Fruit fly (Drosophila melanogaster) whole organism, embryonic: ENCODE measurements around the gene mRpL19.

ENCODE experiments used
- Antp ChIP-seq: fragments of 200-800 bp; sonication (Bioruptor generic); optimal IDR thresholded peaks from 3 replicates; lab custom pipeline; 2016; ENCODE audit warnings: missing biosample characterization, missing genetic modification characterization
- Blimp-1 ChIP-seq: fragments of 200-800 bp; sonication (Bioruptor generic); optimal IDR thresholded peaks from 3 replicates; lab custom pipeline; 2018; ENCODE audit warnings: missing biosample characterization, missing genetic modification characterization, mild to moderate bottlenecking, moderate library complexity, missing genetic modification reagents
- CG10431 ChIP-seq: fragments of 200-800 bp; sonication (Bioruptor generic); optimal IDR thresholded peaks from 3 replicates; lab custom pipeline; 2018; ENCODE audit warnings: missing biosample characterization, mild to moderate bottlenecking, missing genetic modification characterization
- CG10654 ChIP-seq: fragments of 200-800 bp; sonication (Bioruptor generic); optimal IDR thresholded peaks from 2 replicates; lab custom pipeline; 2016; ENCODE audit warnings: missing biosample characterization, missing genetic modification characterization
- CG11504 ChIP-seq: fragments of 200-800 bp; sonication (Bioruptor generic); optimal IDR thresholded peaks from 3 replicates; lab custom pipeline; 2019; ENCODE audit warnings: missing biosample characterization, mild to moderate bottlenecking, missing genetic modification characterization, moderate library complexity
- CG11696 ChIP-seq: fragments of 200-800 bp; sonication (Bioruptor generic); IDR thresholded peaks from 2 replicates; pipeline ENCODE4 v1.3.6; 2022; ENCODE audit warnings: missing biosample characterization, missing genetic modification characterization
- CG1233 ChIP-seq: fragments of 200-800 bp; sonication (Bioruptor generic); optimal IDR thresholded peaks from 4 replicates; lab custom pipeline; 2018; ENCODE audit warnings: missing biosample characterization, mild to moderate bottlenecking, missing genetic modification characterization
- CG12942 ChIP-seq: fragments of 200-800 bp; sonication (Bioruptor generic); optimal IDR thresholded peaks from 3 replicates; lab custom pipeline; 2016; ENCODE audit warnings: missing biosample characterization, missing genetic modification characterization
- CG13287 ChIP-seq: fragments of 200-800 bp; sonication (Bioruptor generic); IDR thresholded peaks from 2 replicates; pipeline ENCODE4 v1.3.6; 2022; ENCODE audit warnings: missing biosample characterization, missing genetic modification characterization; ENCODE audit not compliant: partially characterized antibody
- CG13775 ChIP-seq: fragments of 200-800 bp; sonication (Bioruptor generic); optimal IDR thresholded peaks from 3 replicates; lab custom pipeline; 2017; ENCODE audit warnings: missing biosample characterization, mild to moderate bottlenecking, missing genetic modification characterization
- CG1529 ChIP-seq: fragments of 200-800 bp; sonication (Bioruptor generic); optimal IDR thresholded peaks from 3 replicates; lab custom pipeline; 2018; ENCODE audit warnings: missing biosample characterization, missing genetic modification characterization
- CG1602 ChIP-seq: fragments of 200-800 bp; sonication (Bioruptor generic); optimal IDR thresholded peaks from 3 replicates; lab custom pipeline; 2016; ENCODE audit warnings: missing biosample characterization, missing genetic modification characterization
- CG17328 ChIP-seq: fragments of 200-800 bp; sonication (Bioruptor generic); IDR thresholded peaks from 2 replicates; pipeline ENCODE4 v1.3.6; 2022; ENCODE audit warnings: missing biosample characterization, missing genetic modification characterization
- CG17361 ChIP-seq: fragments of 200-800 bp; sonication (Bioruptor generic); IDR thresholded peaks from 3 replicates; pipeline ENCODE4 v1.3.6; 2022; ENCODE audit warnings: missing biosample characterization, missing genetic modification characterization
- CG18476 ChIP-seq: fragments of 200-800 bp; sonication (Bioruptor generic); optimal IDR thresholded peaks from 2 replicates; lab custom pipeline; 2016; ENCODE audit warnings: missing biosample characterization, mild to moderate bottlenecking, missing genetic modification characterization
- CG2129 ChIP-seq: fragments of 200-800 bp; sonication (Bioruptor generic); IDR thresholded peaks from 2 replicates; pipeline ENCODE4 v1.3.6; 2022; ENCODE audit warnings: missing biosample characterization, missing genetic modification characterization; ENCODE audit not compliant: partially characterized antibody
- CG2712 ChIP-seq: fragments of 200-800 bp; optimal IDR thresholded peaks from 3 replicates; lab custom pipeline; 2019; ENCODE audit warnings: missing biosample characterization, mild to moderate bottlenecking, missing genetic modification characterization, moderate library complexity
- CG3281 ChIP-seq: fragments of 200-800 bp; sonication (Bioruptor generic); optimal IDR thresholded peaks from 3 replicates; lab custom pipeline; 2017; ENCODE audit warnings: missing biosample characterization, mild to moderate bottlenecking, missing genetic modification characterization
- CG4328 ChIP-seq: fragments of 200-800 bp; sonication (Bioruptor generic); optimal IDR thresholded peaks from 3 replicates; lab custom pipeline; 2017; ENCODE audit warnings: missing biosample characterization, missing genetic modification reagents, missing genetic modification characterization
- CG4707 ChIP-seq: fragments of 200-800 bp; sonication (Bioruptor generic); optimal IDR thresholded peaks from 2 replicates; lab custom pipeline; 2018; ENCODE audit warnings: missing biosample characterization, mild to moderate bottlenecking, missing genetic modification characterization, moderate library complexity
- CG6765 ChIP-seq: fragments of 200-800 bp; sonication (Bioruptor generic); optimal IDR thresholded peaks from 3 replicates; lab custom pipeline; 2017; ENCODE audit warnings: missing biosample characterization, mild to moderate bottlenecking, missing genetic modification characterization
- CG7556 ChIP-seq: fragments of 200-800 bp; sonication (Bioruptor generic); optimal IDR thresholded peaks from 2 replicates; lab custom pipeline; 2017; ENCODE audit warnings: missing biosample characterization, mild to moderate bottlenecking, missing genetic modification characterization
- CG8290 ChIP-seq, 3 experiments: fragments of 200-800 bp; sonication (Bioruptor generic); optimal IDR thresholded peaks; 2 replicates each; lab custom pipeline; 2016 to 2019; ENCODE audit warnings: missing biosample characterization in 3 of 3, missing genetic modification characterization in 3 of 3, mild to moderate bottlenecking in 2 of 3, moderate library complexity in 1 of 3
- Dek ChIP-seq: fragments of 200-800 bp; sonication (Bioruptor generic); optimal IDR thresholded peaks from 3 replicates; lab custom pipeline; 2019; ENCODE audit warnings: missing biosample characterization, mild to moderate bottlenecking, missing genetic modification characterization, moderate library complexity
- Eip74EF ChIP-seq, 2 experiments: fragments of 200-800 bp in 1 of 2; fragments of >200 bp in 1 of 2; sonication (Bioruptor generic) in 1 of 2; optimal IDR thresholded peaks; 2 replicates each; lab custom pipeline; 2017 to 2019; ENCODE audit warnings: missing biosample characterization in 2 of 2, missing genetic modification characterization in 2 of 2, mild to moderate bottlenecking in 1 of 2, moderate library complexity in 1 of 2
- HmgD ChIP-seq: fragments of 200-800 bp; sonication (Bioruptor generic); optimal IDR thresholded peaks from 3 replicates; lab custom pipeline; 2016; ENCODE audit warnings: missing biosample characterization, missing genetic modification characterization
- Jarid2 ChIP-seq: fragments of 200-800 bp; sonication (Bioruptor generic); optimal IDR thresholded peaks from 3 replicates; lab custom pipeline; 2017; ENCODE audit warnings: mild to moderate bottlenecking, missing biosample characterization, missing genetic modification reagents, missing genetic modification characterization
- Lpt ChIP-seq: fragments of >200 bp; optimal IDR thresholded peaks from 2 replicates; lab custom pipeline; 2018; ENCODE audit warnings: missing biosample characterization, missing genetic modification characterization
- Mad ChIP-seq: fragments of 200-800 bp; sonication (Bioruptor generic); optimal IDR thresholded peaks from 2 replicates; lab custom pipeline; 2016; ENCODE audit warnings: missing biosample characterization, missing genetic modification characterization
- Max ChIP-seq: fragments of 200-800 bp; sonication (Bioruptor generic); optimal IDR thresholded peaks from 2 replicates; lab custom pipeline; 2016; ENCODE audit warnings: missing biosample characterization, mild to moderate bottlenecking, missing genetic modification characterization
- Med ChIP-seq: fragments of 200-800 bp; sonication (Bioruptor generic); peaks from one replicate; lab custom pipeline; 2016; ENCODE audit warnings: missing biosample characterization, missing genetic modification characterization, mild to moderate bottlenecking, inconsistent platforms, moderate library complexity
- Ravus ChIP-seq: fragments of 200-800 bp; sonication (Bioruptor generic); IDR thresholded peaks from 2 replicates; pipeline ENCODE4 v1.3.6; 2022; ENCODE audit warnings: missing biosample characterization, missing genetic modification characterization
- Side ChIP-seq: fragments of 200-800 bp; sonication (Bioruptor generic); optimal IDR thresholded peaks from 2 replicates; lab custom pipeline; 2016; ENCODE audit warnings: missing biosample characterization, missing genetic modification characterization
- amos ChIP-seq: fragments of 200-800 bp; sonication (Bioruptor generic); IDR thresholded peaks from 2 replicates; pipeline ENCODE4 v1.3.6; 2022; ENCODE audit warnings: missing biosample characterization, missing genetic modification characterization; ENCODE audit not compliant: partially characterized antibody
- ap ChIP-seq: fragments of 200-800 bp; sonication (Bioruptor generic); IDR thresholded peaks from 2 replicates; pipeline ENCODE4 v1.3.6; 2022; ENCODE audit warnings: missing biosample characterization, missing genetic modification characterization
- bcd ChIP-seq: fragments of 200-800 bp; sonication (Bioruptor generic); optimal IDR thresholded peaks from 2 replicates; lab custom pipeline; 2017; ENCODE audit warnings: missing biosample characterization, mild to moderate bottlenecking, missing genetic modification characterization
- cg ChIP-seq: fragments of 200-800 bp; sonication (Bioruptor generic); optimal IDR thresholded peaks from 3 replicates; lab custom pipeline; 2019; ENCODE audit warnings: missing biosample characterization, mild to moderate bottlenecking, missing genetic modification characterization, moderate library complexity
- dysf ChIP-seq: fragments of 200-800 bp; sonication (Bioruptor generic); IDR thresholded peaks from 3 replicates; pipeline ENCODE4 v1.3.6; 2022; ENCODE audit warnings: missing biosample characterization, missing genetic modification characterization
- h ChIP-seq: fragments of >200 bp; optimal IDR thresholded peaks from 2 replicates; lab custom pipeline; 2017
- hth ChIP-seq: fragments of >200 bp; optimal IDR thresholded peaks from 2 replicates; lab custom pipeline; 2017; ENCODE audit warnings: inconsistent platforms
- jing ChIP-seq: fragments of 200-800 bp; sonication (Bioruptor generic); optimal IDR thresholded peaks from 2 replicates; lab custom pipeline; 2018; ENCODE audit warnings: missing biosample characterization, mild to moderate bottlenecking, missing genetic modification characterization
- ken ChIP-seq: fragments of 200-800 bp; sonication (Bioruptor generic); IDR thresholded peaks from 3 replicates; pipeline ENCODE4 v1.3.6; 2022; ENCODE audit warnings: missing biosample characterization, missing genetic modification characterization
- lab ChIP-seq: fragments of 200-800 bp; sonication (Bioruptor generic); optimal IDR thresholded peaks from 3 replicates; lab custom pipeline; 2017; ENCODE audit warnings: missing biosample characterization, missing genetic modification characterization, mild to moderate bottlenecking, moderate library complexity, missing genetic modification reagents
- lbe ChIP-seq: fragments of 200-800 bp; sonication (Bioruptor generic); optimal IDR thresholded peaks from 2 replicates; lab custom pipeline; 2016; ENCODE audit warnings: missing biosample characterization, mild to moderate bottlenecking, missing genetic modification characterization
- nau ChIP-seq: fragments of 200-800 bp; sonication (Bioruptor generic); optimal IDR thresholded peaks from 3 replicates; lab custom pipeline; 2017; ENCODE audit warnings: missing biosample characterization, mild to moderate bottlenecking, missing genetic modification characterization, missing genetic modification reagents
- sens ChIP-seq: fragments of 200-800 bp; sonication (Bioruptor generic); peaks from one replicate; lab custom pipeline; 2016; ENCODE audit warnings: missing biosample characterization, missing genetic modification characterization
- ssp ChIP-seq: fragments of 200-800 bp; sonication (Bioruptor generic); IDR thresholded peaks from 2 replicates; pipeline ENCODE4 v1.3.6; 2022; ENCODE audit warnings: missing biosample characterization, missing genetic modification characterization
- toy ChIP-seq: fragments of 200-800 bp; sonication (Bioruptor generic); IDR thresholded peaks from 2 replicates; pipeline ENCODE4 v1.3.6; 2022; ENCODE audit warnings: missing biosample characterization, missing genetic modification characterization
- trem ChIP-seq: fragments of 200-800 bp; optimal IDR thresholded peaks from 3 replicates; lab custom pipeline; 2019; ENCODE audit warnings: missing biosample characterization, mild to moderate bottlenecking, missing genetic modification characterization, moderate library complexity
- wdn ChIP-seq: fragments of 200-800 bp; sonication (Bioruptor generic); IDR thresholded peaks from 2 replicates; pipeline ENCODE4 v1.3.6; 2022; ENCODE audit warnings: missing biosample characterization, missing genetic modification characterization
- yki ChIP-seq: fragments of >200 bp; optimal IDR thresholded peaks from 3 replicates; lab custom pipeline; 2018

Gene mRpL19

DNA sequence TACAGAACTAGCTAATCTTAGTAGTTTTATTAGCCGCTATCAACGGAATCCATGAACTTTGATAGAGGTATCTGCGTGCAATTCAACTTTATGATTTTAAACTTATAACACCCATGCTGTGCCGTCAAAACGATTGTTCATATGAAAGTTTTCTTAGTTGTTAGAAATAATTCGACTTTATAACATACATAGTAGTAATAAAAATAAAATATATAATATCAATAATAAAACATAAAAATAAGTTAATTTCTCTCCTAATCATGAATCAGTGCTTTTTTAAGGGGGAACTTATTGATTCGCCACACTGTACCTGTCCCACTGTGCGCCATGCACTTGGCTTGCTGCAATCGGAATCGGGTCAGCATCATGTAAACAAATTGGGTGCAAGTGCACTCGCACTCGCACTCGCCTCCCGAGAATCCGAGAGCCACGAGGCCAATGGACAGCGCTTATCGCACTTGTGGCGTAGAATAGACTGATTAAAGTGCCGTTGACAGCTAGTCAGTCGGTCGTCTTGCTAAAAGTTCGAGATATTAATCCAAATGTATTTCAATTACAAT lies 38.1 kb downstream of the mRpL19 start (continued):
- TF ChIP-seq CG13287 (GFP tag; lab: Robert Waterston, UW) (no peak), dysf (GFP tag; lab: Robert Waterston, UW) (no peak), Med (GFP tag; lab: Kevin White, UChicago) (peak; percentile 5), CG11504 (peak; percentile 49), Antp (GFP tag; lab: Kevin White, UChicago) (no peak), CG4328 (no peak), CG11696 (no peak), bcd (GFP tag; lab: Kevin White, UChicago) (no peak), lab (GFP tag; lab: Kevin White, UChicago) (no peak), h (lab: Kevin White, UChicago) (no peak), ken (no peak), trem (no peak), CG12942 (GFP tag; lab: Kevin White, UChicago) (no peak), CG10654 (GFP tag; lab: Kevin White, UChicago) (no peak), CG17328 (GFP tag; lab: Robert Waterston, UW) (peak; percentile 7; the same call in 1 of the 2 replicates), toy (GFP tag; lab: Robert Waterston, UW) (no peak), CG1529 (GFP tag; lab: Kevin White, UChicago) (no peak), CG17361 (GFP tag; lab: Robert Waterston, UW) (no peak), Lpt (GFP tag; lab: Kevin White, UChicago) (no peak), yki (lab: Kevin White, UChicago) (no peak), CG1602 (GFP tag; lab: Kevin White, UChicago) (no peak), Dek (tag; lab: Kevin White, UChicago) (no peak), Jarid2 (GFP tag; lab: Kevin White, UChicago) (no peak), lbe (GFP tag; lab: Kevin White, UChicago) (no peak), CG2712 (tag; lab: Kevin White, UChicago) (peak; percentile 8), CG8290 (GFP tag; optimal IDR thresholded peaks at IDR 0.05; lab: Kevin White, UChicago) (no peak), CG8290 (tag; optimal IDR thresholded peaks at IDR 0.05; lab: Kevin White, UChicago) (no peak), CG7556 (GFP tag; lab: Kevin White, UChicago) (no peak), Max (GFP tag; lab: Kevin White, UChicago) (no peak), nau (GFP tag; lab: Kevin White, UChicago) (no peak), CG2129 (GFP tag; lab: Robert Waterston, UW) (no peak), CG3281 (GFP tag; lab: Kevin White, UChicago) (no peak), Mad (GFP tag; lab: Kevin White, UChicago) (no peak), cg (no peak), amos (GFP tag; lab: Robert Waterston, UW) (no peak), wdn (GFP tag; lab: Robert Waterston, UW) (no peak), CG1233 (no peak), hth (lab: Kevin White, UChicago) (no peak), Side (GFP tag; lab: Kevin White, UChicago) (no peak), CG4707 (GFP tag; lab: Kevin White, UChicago) (peak; percentile 86), CG13775 (GFP tag; lab: Kevin White, UChicago) (no peak), Eip74EF (GFP tag; optimal IDR thresholded peaks at IDR 0.05; lab: Kevin White, UChicago) (no peak), ap (GFP tag; lab: Robert Waterston, UW) (no peak), CG6765 (GFP tag; lab: Kevin White, UChicago) (no peak), CG10431 (GFP tag; lab: Kevin White, UChicago) (peak; percentile 21), sens (GFP tag; lab: Kevin White, UChicago) (no peak), Blimp-1 (GFP tag; lab: Kevin White, UChicago) (peak; percentile 20), Ravus (no peak), jing (GFP tag; lab: Kevin White, UChicago) (no peak), HmgD (no peak), CG18476 (GFP tag; lab: Kevin White, UChicago) (no peak), ssp (GFP tag; lab: Robert Waterston, UW) (no peak)
